Worm (Caenorhabditis elegans) whole organism, L2 larva: ENCODE results near the gene srz-90.

Source experiments
- F13H6.1 ChIP-seq: sonication (generic microtip); optimal IDR thresholded peaks from 2 replicates; lab custom pipeline; 2016; ENCODE audit warnings: missing genetic modification characterization, missing compliant biosample characterization
- R02D3.7 ChIP-seq: fragments of 150-350 bp; optimal IDR thresholded peaks from 2 replicates; lab custom pipeline; 2014; ENCODE audit warnings: missing biosample characterization, missing genetic modification characterization
- Y55F3AM.14 ChIP-seq: fragments of 200-800 bp; sonication (Bioruptor generic); optimal IDR thresholded peaks from 2 replicates; lab custom pipeline; 2018; ENCODE audit warnings: mild to moderate bottlenecking, missing genetic modification characterization, missing compliant biosample characterization
- ZK546.5 ChIP-seq: sonication (generic microtip); optimal IDR thresholded peaks from 2 replicates; lab custom pipeline; 2017; ENCODE audit warnings: missing biosample characterization, missing genetic modification characterization
- blmp-1 ChIP-seq: sonication (generic microtip); optimal IDR thresholded peaks from 2 replicates; lab custom pipeline; 2017; ENCODE audit warnings: missing genetic modification characterization, mild to moderate bottlenecking, missing compliant biosample characterization, antibody characterized with exemption, moderate library complexity; ENCODE audit not compliant: insufficient read depth
- ceh-16 ChIP-seq: fragments of 150-350 bp; optimal IDR thresholded peaks from 2 replicates; lab custom pipeline; 2014; ENCODE audit warnings: missing biosample characterization, missing genetic modification characterization
- ceh-82 ChIP-seq: fragments of 150-350 bp; optimal IDR thresholded peaks from 2 replicates; lab custom pipeline; 2014; ENCODE audit warnings: missing biosample characterization, missing genetic modification characterization
- dmd-4 ChIP-seq: sonication (generic microtip); optimal IDR thresholded peaks from 2 replicates; lab custom pipeline; 2017; ENCODE audit warnings: missing biosample characterization, missing genetic modification characterization
- egl-27 ChIP-seq: sonication (generic microtip); optimal IDR thresholded peaks from 3 replicates; lab custom pipeline; 2017; ENCODE audit warnings: missing biosample characterization, missing genetic modification reagents, missing genetic modification characterization
- elt-1 ChIP-seq: fragments of 150-350 bp; optimal IDR thresholded peaks from 2 replicates; lab custom pipeline; 2014; ENCODE audit warnings: missing biosample characterization, missing genetic modification characterization
- fos-1 ChIP-seq: fragments of 150-350 bp; optimal IDR thresholded peaks from 2 replicates; lab custom pipeline; 2014; ENCODE audit warnings: missing biosample characterization, missing genetic modification characterization
- lin-11 ChIP-seq: fragments of 150-350 bp; sonication (generic microtip); optimal IDR thresholded peaks from 2 replicates; lab custom pipeline; 2014; ENCODE audit warnings: missing biosample characterization, missing genetic modification characterization, inconsistent platforms, mixed read lengths
- lin-39 ChIP-seq: fragments of 150-350 bp; optimal IDR thresholded peaks from 2 replicates; lab custom pipeline; 2014; ENCODE audit warnings: missing biosample characterization, missing genetic modification reagents, missing genetic modification characterization
- lsy-2 ChIP-seq, 2 experiments: fragments of 150-350 bp in 1 of 2; sonication (generic microtip) in 1 of 2; optimal IDR thresholded peaks; 2 replicates each; lab custom pipeline; 2014 to 2017; ENCODE audit warnings: missing biosample characterization in 2 of 2, missing genetic modification characterization in 2 of 2
- mab-5 ChIP-seq: fragments of 150-350 bp; optimal IDR thresholded peaks from 2 replicates; lab custom pipeline; 2014; ENCODE audit warnings: missing biosample characterization, missing genetic modification characterization
- mbf-1 ChIP-seq: sonication (generic microtip); optimal IDR thresholded peaks from 2 replicates; lab custom pipeline; 2017; ENCODE audit warnings: missing biosample characterization, missing genetic modification characterization
- nhr-10 ChIP-seq: sonication (generic microtip); optimal IDR thresholded peaks from 2 replicates; lab custom pipeline; 2017; ENCODE audit warnings: missing biosample characterization, missing genetic modification characterization
- nhr-11 ChIP-seq: fragments of 150-350 bp; optimal IDR thresholded peaks from 2 replicates; lab custom pipeline; 2014; ENCODE audit warnings: missing biosample characterization, missing genetic modification characterization
- nhr-12 ChIP-seq: fragments of 150-350 bp; optimal IDR thresholded peaks from 2 replicates; lab custom pipeline; 2014; ENCODE audit warnings: missing biosample characterization, missing genetic modification characterization
- nhr-129 ChIP-seq: fragments of 150-350 bp; optimal IDR thresholded peaks from 2 replicates; lab custom pipeline; 2014; ENCODE audit warnings: missing biosample characterization, missing genetic modification characterization
- nhr-23 ChIP-seq: fragments of 150-350 bp; optimal IDR thresholded peaks from 2 replicates; lab custom pipeline; 2014; ENCODE audit warnings: missing biosample characterization, missing genetic modification reagents, missing genetic modification characterization
- nhr-25 ChIP-seq: fragments of 150-350 bp; sonication (generic microtip); optimal IDR thresholded peaks from 3 replicates; lab custom pipeline; 2014; ENCODE audit warnings: missing biosample characterization, missing genetic modification characterization
- nhr-6 ChIP-seq: fragments of 150-350 bp; optimal IDR thresholded peaks from 2 replicates; lab custom pipeline; 2014; ENCODE audit warnings: missing biosample characterization, missing genetic modification characterization
- nhr-77 ChIP-seq: fragments of 150-350 bp; optimal IDR thresholded peaks from 2 replicates; lab custom pipeline; 2014; ENCODE audit warnings: missing biosample characterization, missing genetic modification characterization
- peb-1 ChIP-seq: fragments of 150-350 bp; optimal IDR thresholded peaks from 2 replicates; lab custom pipeline; 2014; ENCODE audit warnings: missing biosample characterization, missing genetic modification characterization
- sem-4 ChIP-seq: fragments of 150-350 bp; optimal IDR thresholded peaks from 2 replicates; lab custom pipeline; 2014; ENCODE audit warnings: missing biosample characterization, missing genetic modification reagents, missing genetic modification characterization
- skn-1 ChIP-seq: sonication (generic microtip); optimal IDR thresholded peaks from 2 replicates; lab custom pipeline; 2017; ENCODE audit warnings: missing biosample characterization, missing genetic modification characterization
- sma-3 ChIP-seq: sonication (generic microtip); optimal IDR thresholded peaks from 2 replicates; lab custom pipeline; 2016; ENCODE audit warnings: missing genetic modification reagents, missing genetic modification characterization, missing compliant biosample characterization
- sma-9 ChIP-seq, 2 experiments: fragments of 150-350 bp in 1 of 2; sonication (generic microtip) in 1 of 2; optimal IDR thresholded peaks; 2 replicates each; lab custom pipeline; 2014 to 2016; ENCODE audit warnings: missing genetic modification characterization in 2 of 2, mild to moderate bottlenecking in 1 of 2, missing biosample characterization in 1 of 2, missing compliant biosample characterization in 1 of 2, missing genetic modification reagents in 1 of 2, moderate library complexity in 1 of 2
- snpc-4 ChIP-seq: fragments of 150-350 bp; optimal IDR thresholded peaks from 2 replicates; lab custom pipeline; 2014; ENCODE audit warnings: missing biosample characterization, missing genetic modification characterization
- unc-39 ChIP-seq: fragments of 150-350 bp; optimal IDR thresholded peaks from 2 replicates; lab custom pipeline; 2014; ENCODE audit warnings: missing biosample characterization, missing genetic modification characterization
- unc-62 ChIP-seq: fragments of 150-350 bp; optimal IDR thresholded peaks from 2 replicates; lab custom pipeline; 2014; ENCODE audit warnings: missing biosample characterization, missing genetic modification reagents, missing genetic modification characterization
- zag-1 ChIP-seq: fragments of 150-350 bp; optimal IDR thresholded peaks from 2 replicates; lab custom pipeline; 2014; ENCODE audit warnings: missing biosample characterization, missing genetic modification characterization
- ztf-1 ChIP-seq: fragments of 200-800 bp; sonication (Bioruptor generic); conservative IDR thresholded peaks from 2 replicates; pipeline ENCODE4 v1.3.6; 2022; ENCODE audit warnings: missing genetic modification characterization, missing compliant biosample characterization
- ztf-11 ChIP-seq: sonication (generic microtip); optimal IDR thresholded peaks from 2 replicates; lab custom pipeline; 2017; ENCODE audit warnings: missing biosample characterization, missing genetic modification characterization

The srz-90 gene

ce11 chrV:17539289-17539688 is 11.5 kb downstream of the srz-90 start:
- TF ChIP-seq blmp-1 (tag; lab: Kevin White, UChicago) (no peak), F13H6.1 (tag; lab: Kevin White, UChicago) (no peak), zag-1 (no peak), nhr-77 (no peak), elt-1 (tag; lab: Kevin White, UChicago) (no peak), skn-1 (tag; lab: Kevin White, UChicago) (no peak), peb-1 (tag; lab: Kevin White, UChicago) (no peak), ceh-82 (tag; lab: Kevin White, UChicago) (no peak), lin-39 (tag; lab: Kevin White, UChicago) (no peak), sma-9 (GFP tag; optimal IDR thresholded peaks at IDR 0.05; lab: Kevin White, UChicago) (no peak), sma-9 (tag; optimal IDR thresholded peaks at IDR 0.05; lab: Kevin White, UChicago) (no peak), sma-3 (GFP tag; lab: Kevin White, UChicago) (no peak), nhr-129 (no peak), snpc-4 (tag; lab: Kevin White, UChicago) (no peak), unc-39 (tag; lab: Kevin White, UChicago) (no peak), ZK546.5 (tag; lab: Kevin White, UChicago) (no peak), nhr-10 (no peak), mbf-1 (tag; lab: Kevin White, UChicago) (no peak)
- TF ChIP-seq, all 48 proteins: peak for 0

- TF ChIP-seq F13H6.1 (tag; lab: Kevin White, UChicago) (no peak), dmd-4 (tag; lab: Kevin White, UChicago) (no peak), Y55F3AM.14 (GFP tag; lab: Kevin White, UChicago) (no peak), skn-1 (tag; lab: Kevin White, UChicago) (no peak), ztf-1 (GFP tag; lab: Robert Waterston, UW) (no peak), lsy-2 (tag; optimal IDR thresholded peaks at IDR 0.05; lab: Kevin White, UChicago) (no peak), peb-1 (tag; lab: Kevin White, UChicago) (no peak), nhr-12 (tag; lab: Kevin White, UChicago) (no peak), ceh-16 (tag; lab: Kevin White, UChicago) (no peak), lin-39 (tag; lab: Kevin White, UChicago) (no peak), nhr-6 (tag; lab: Kevin White, UChicago) (no peak)
- TF ChIP-seq, all 48 proteins: peak for 0
These were observed 12.5 kb downstream of the srz-90 start, which contains the start of gene srz-25 for ce11 chrV:17540295-17540694. TSS of gene srz-25 (plus strand) at chrV:17540595.

DNA sequence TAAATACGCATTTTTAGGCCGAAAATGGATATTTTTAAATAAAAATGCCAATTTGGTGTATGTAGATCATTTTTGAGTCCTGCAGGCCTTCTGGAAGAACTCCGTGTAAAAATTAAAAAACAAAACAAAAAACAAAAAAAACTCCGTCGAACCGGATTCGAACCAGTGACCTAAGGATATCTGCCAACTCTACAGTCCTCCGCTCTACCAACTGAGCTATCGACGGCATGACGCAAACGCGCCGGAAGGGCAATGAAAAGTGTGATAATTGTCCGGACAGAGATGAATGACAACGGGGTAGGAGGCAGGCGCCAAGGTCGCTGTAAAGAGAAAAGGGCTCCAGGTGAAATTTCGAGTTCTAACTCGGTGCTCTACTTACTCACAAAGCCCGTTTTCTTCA is 14.5 kb downstream of the srz-90 start:
- no peak for TF ChIP-seq snpc-4 (tag; lab: Kevin White, UChicago)
- no peak for TF ChIP-seq unc-62 (GFP tag; lab: Kevin White, UChicago)
- TF ChIP-seq elt-1 (tag; lab: Kevin White, UChicago), result no peak
- no peak for TF ChIP-seq lsy-2 (tag; optimal IDR thresholded peaks at IDR 0.05; lab: Kevin White, UChicago)
- TF ChIP-seq mab-5 (tag; lab: Kevin White, UChicago), result no peak
- no peak for TF ChIP-seq egl-27 (tag; lab: Kevin White, UChicago)
- no peak for TF ChIP-seq ztf-11 (tag; lab: Kevin White, UChicago)
- TF ChIP-seq R02D3.7 (tag; lab: Kevin White, UChicago), result no peak
- TF ChIP-seq ztf-1 (GFP tag; lab: Robert Waterston, UW), result no peak
- no peak for TF ChIP-seq sma-9 (GFP tag; optimal IDR thresholded peaks at IDR 0.05; lab: Kevin White, UChicago)
- TF ChIP-seq sma-9 (tag; optimal IDR thresholded peaks at IDR 0.05; lab: Kevin White, UChicago), result no peak
- no peak for TF ChIP-seq sem-4
- no peak for TF ChIP-seq fos-1
- TF ChIP-seq, all 48 proteins: peak for 0

DNA sequence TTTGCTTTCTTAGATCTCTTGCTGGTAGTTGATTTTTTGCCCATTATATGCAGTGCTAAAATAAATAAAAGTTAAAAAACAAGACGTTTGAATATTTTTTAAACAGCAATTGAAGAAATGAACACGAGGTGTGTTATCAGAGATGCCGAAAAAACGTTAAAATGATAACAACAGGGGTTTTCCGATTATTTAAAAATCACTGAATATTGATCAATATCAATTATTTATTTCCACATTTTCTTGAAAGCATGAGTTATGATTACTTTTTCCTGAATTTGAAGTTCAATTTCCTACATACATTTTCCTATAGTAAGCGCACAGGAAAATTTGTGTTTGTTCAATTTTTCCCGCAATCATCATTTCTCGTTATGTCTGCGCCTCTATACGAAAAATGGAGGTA is 19.1 kb downstream of the srz-90 start:
- no peak for TF ChIP-seq ceh-82 (tag; lab: Kevin White, UChicago)
- no peak for TF ChIP-seq skn-1 (tag; lab: Kevin White, UChicago)
- no peak for TF ChIP-seq nhr-129
- TF ChIP-seq lin-39 (tag; lab: Kevin White, UChicago), result no peak
- TF ChIP-seq lin-11 (tag; lab: Kevin White, UChicago), result no peak
- TF ChIP-seq ztf-1 (GFP tag; lab: Robert Waterston, UW), result no peak
- TF ChIP-seq fos-1, result peak; percentile 1

ce11 chrV:17548635-17549034 is 20.8 kb downstream of the srz-90 start:
- TF ChIP-seq nhr-25 (tag; lab: Kevin White, UChicago), result no peak
- no peak for TF ChIP-seq nhr-6 (tag; lab: Kevin White, UChicago)
- no peak for TF ChIP-seq ztf-11 (tag; lab: Kevin White, UChicago)
- TF ChIP-seq nhr-12 (tag; lab: Kevin White, UChicago), result no peak
- TF ChIP-seq unc-39 (tag; lab: Kevin White, UChicago), result no peak
- TF ChIP-seq sem-4, result no peak
- no peak for TF ChIP-seq fos-1
- TF ChIP-seq blmp-1 (tag; lab: Kevin White, UChicago), result no peak
- TF ChIP-seq ztf-1 (GFP tag; lab: Robert Waterston, UW), result no peak
- no peak for TF ChIP-seq zag-1
- no peak for TF ChIP-seq nhr-11 (tag; lab: Kevin White, UChicago)
- TF ChIP-seq nhr-23, result no peak
- TF ChIP-seq nhr-129, result no peak
